Fruit fly (Drosophila melanogaster) whole organism, prepupa: ENCODE measurements around the gene CG43672.

Experiments used
- Blimp-1 ChIP-seq: fragments of 200-800 bp; sonication (Bioruptor generic); optimal IDR thresholded peaks from 3 replicates; lab custom pipeline; 2017; ENCODE audit warnings: missing biosample characterization, missing genetic modification characterization, mild to moderate bottlenecking, moderate library complexity, missing genetic modification reagents
- CG10631 ChIP-seq: fragments of 200-800 bp; sonication (Bioruptor generic); optimal IDR thresholded peaks from 2 replicates; lab custom pipeline; 2016; ENCODE audit warnings: missing biosample characterization, missing genetic modification characterization
- CG10669 ChIP-seq: fragments of 200-800 bp; sonication (Bioruptor generic); optimal IDR thresholded peaks from 3 replicates; lab custom pipeline; 2018; ENCODE audit warnings: missing biosample characterization, mild to moderate bottlenecking, missing genetic modification characterization, moderate library complexity
- CG11294 ChIP-seq: fragments of 200-800 bp; sonication (Bioruptor generic); IDR thresholded peaks from 2 replicates; pipeline ENCODE4 v1.3.6; 2022; ENCODE audit warnings: missing biosample characterization, missing genetic modification characterization
- CG11762 ChIP-seq: fragments of 200-800 bp; sonication (Bioruptor generic); optimal IDR thresholded peaks from 3 replicates; lab custom pipeline; 2016; ENCODE audit warnings: missing biosample characterization, missing genetic modification characterization; ENCODE audit not compliant: insufficient read depth
- CG15336 ChIP-seq: fragments of 200-800 bp; sonication (Bioruptor generic); IDR thresholded peaks from 2 replicates; pipeline ENCODE4 v1.3.6; 2022; ENCODE audit warnings: missing biosample characterization, missing genetic modification characterization
- CG1621 ChIP-seq: fragments of 200-800 bp; sonication (Bioruptor generic); optimal IDR thresholded peaks from 3 replicates; lab custom pipeline; 2018; ENCODE audit warnings: missing biosample characterization, mild to moderate bottlenecking, missing genetic modification characterization
- CG3032 ChIP-seq: fragments of 200-800 bp; optimal IDR thresholded peaks from 2 replicates; lab custom pipeline; 2019; ENCODE audit warnings: missing biosample characterization, mild to moderate bottlenecking, missing genetic modification characterization, moderate library complexity
- CG31627 ChIP-seq: fragments of 200-800 bp; sonication (Bioruptor generic); optimal IDR thresholded peaks from 3 replicates; lab custom pipeline; 2016; ENCODE audit warnings: missing biosample characterization, missing genetic modification characterization
- CG32006 ChIP-seq: fragments of 200-800 bp; sonication (Bioruptor generic); optimal IDR thresholded peaks from 3 replicates; lab custom pipeline; 2017; ENCODE audit warnings: missing biosample characterization, mild to moderate bottlenecking, missing genetic modification characterization
- CG34406 ChIP-seq: fragments of 200-800 bp; sonication (Bioruptor generic); optimal IDR thresholded peaks from 3 replicates; lab custom pipeline; 2016; ENCODE audit warnings: missing biosample characterization, missing genetic modification characterization
- CG6163 ChIP-seq: fragments of 200-800 bp; sonication (Bioruptor generic); IDR thresholded peaks from 3 replicates; pipeline ENCODE4 v1.3.6; 2022; ENCODE audit warnings: missing biosample characterization, missing genetic modification characterization
- CG6808 ChIP-seq: fragments of 200-800 bp; sonication (Bioruptor generic); optimal IDR thresholded peaks from 3 replicates; lab custom pipeline; 2017; ENCODE audit warnings: missing biosample characterization, missing genetic modification characterization, mild to moderate bottlenecking, moderate library complexity, missing genetic modification reagents
- CG7368 ChIP-seq: fragments of 200-800 bp; sonication (Bioruptor generic); optimal IDR thresholded peaks from 3 replicates; lab custom pipeline; 2016; ENCODE audit warnings: missing biosample characterization, missing genetic modification characterization
- CG8119 ChIP-seq: fragments of 200-800 bp; sonication (Bioruptor generic); IDR thresholded peaks from 3 replicates; pipeline ENCODE4 v1.3.6; 2022; ENCODE audit warnings: missing biosample characterization, missing genetic modification characterization
- CG9139 ChIP-seq: fragments of 200-800 bp; sonication (Bioruptor generic); optimal IDR thresholded peaks from 3 replicates; lab custom pipeline; 2017; ENCODE audit warnings: missing biosample characterization, mild to moderate bottlenecking, missing genetic modification characterization
- Eip78C ChIP-seq: fragments of 200-800 bp; sonication (Bioruptor generic); peaks from one replicate; lab custom pipeline; 2016; ENCODE audit warnings: missing biosample characterization, missing genetic modification characterization
- Eip93F ChIP-seq: fragments of 200-800 bp; sonication (Bioruptor generic); optimal IDR thresholded peaks from 2 replicates; lab custom pipeline; 2016; ENCODE audit warnings: missing biosample characterization, mild to moderate bottlenecking, missing genetic modification characterization
- Ets21C ChIP-seq: fragments of 200-800 bp; sonication (Bioruptor generic); optimal IDR thresholded peaks from 3 replicates; lab custom pipeline; 2016; ENCODE audit warnings: missing biosample characterization, missing genetic modification characterization
- Ets96B ChIP-seq: fragments of 200-800 bp; optimal IDR thresholded peaks from 2 replicates; lab custom pipeline; 2019; ENCODE audit warnings: missing biosample characterization, mild to moderate bottlenecking, missing genetic modification characterization, moderate library complexity
- Gug ChIP-seq: fragments of 200-800 bp; sonication (Bioruptor generic); IDR thresholded peaks from 2 replicates; pipeline ENCODE4 v1.3.6; 2022; ENCODE audit warnings: missing biosample characterization, missing genetic modification characterization
- Hr38 ChIP-seq: sonication (Bioruptor generic); optimal IDR thresholded peaks from 2 replicates; lab custom pipeline; 2016; ENCODE audit warnings: missing biosample characterization, missing genetic modification characterization
- Hr4 ChIP-seq: fragments of 200-800 bp; sonication (Bioruptor generic); optimal IDR thresholded peaks from 3 replicates; lab custom pipeline; 2016; ENCODE audit warnings: missing biosample characterization, missing genetic modification characterization
- Lpt ChIP-seq: fragments of 200-800 bp; sonication (Bioruptor generic); optimal IDR thresholded peaks from 3 replicates; lab custom pipeline; 2016; ENCODE audit warnings: missing biosample characterization, missing genetic modification characterization
- Met ChIP-seq: fragments of 200-800 bp; sonication (Bioruptor generic); optimal IDR thresholded peaks from 3 replicates; lab custom pipeline; 2016; ENCODE audit warnings: missing biosample characterization, missing genetic modification characterization
- Smox ChIP-seq: fragments of 200-800 bp; sonication (Bioruptor generic); optimal IDR thresholded peaks from 3 replicates; lab custom pipeline; 2016; ENCODE audit warnings: missing biosample characterization, missing genetic modification characterization
- Sox102F ChIP-seq: fragments of 200-800 bp; sonication (Bioruptor generic); optimal IDR thresholded peaks from 2 replicates; lab custom pipeline; 2016; ENCODE audit warnings: missing biosample characterization, mild to moderate bottlenecking, missing genetic modification characterization
- Sox14 ChIP-seq: fragments of 200-800 bp; sonication (Bioruptor generic); optimal IDR thresholded peaks from 3 replicates; lab custom pipeline; 2016; ENCODE audit warnings: missing biosample characterization, missing genetic modification characterization
- Sox15 ChIP-seq: fragments of 200-800 bp; sonication (Bioruptor generic); optimal IDR thresholded peaks from 3 replicates; lab custom pipeline; 2016; ENCODE audit warnings: missing biosample characterization, missing genetic modification characterization
- achi ChIP-seq: fragments of 200-800 bp; sonication (Bioruptor generic); optimal IDR thresholded peaks from 3 replicates; lab custom pipeline; 2016; ENCODE audit warnings: missing biosample characterization, missing genetic modification characterization
- acj6 ChIP-seq: fragments of 200-800 bp; sonication (Bioruptor generic); optimal IDR thresholded peaks from 3 replicates; lab custom pipeline; 2016; ENCODE audit warnings: missing biosample characterization, missing genetic modification characterization
- cyc ChIP-seq: fragments of 200-800 bp; sonication (Bioruptor generic); optimal IDR thresholded peaks from 3 replicates; lab custom pipeline; 2016; ENCODE audit warnings: missing biosample characterization, missing genetic modification characterization
- dac ChIP-seq: fragments of 200-800 bp; sonication (Bioruptor generic); optimal IDR thresholded peaks from 2 replicates; lab custom pipeline; 2017; ENCODE audit warnings: missing biosample characterization, mild to moderate bottlenecking, missing genetic modification characterization
- dsx ChIP-seq: fragments of 200-800 bp; optimal IDR thresholded peaks from 3 replicates; lab custom pipeline; 2019; ENCODE audit warnings: missing biosample characterization, mild to moderate bottlenecking, missing genetic modification characterization, moderate library complexity; ENCODE audit not compliant: poor library complexity, severe bottlenecking
- eg ChIP-seq: fragments of 200-800 bp; sonication (Bioruptor generic); IDR thresholded peaks from 3 replicates; pipeline ENCODE4 v1.3.6; 2022; ENCODE audit warnings: missing biosample characterization, missing genetic modification characterization
- esn ChIP-seq: fragments of 200-800 bp; sonication (Bioruptor generic); optimal IDR thresholded peaks from 2 replicates; lab custom pipeline; 2016; ENCODE audit warnings: missing biosample characterization, mild to moderate bottlenecking, missing genetic modification characterization, moderate library complexity
- fd85E ChIP-seq: fragments of 200-800 bp; sonication (Bioruptor generic); optimal IDR thresholded peaks from 3 replicates; lab custom pipeline; 2016; ENCODE audit warnings: missing biosample characterization, missing genetic modification characterization
- lz ChIP-seq: fragments of 200-800 bp; sonication (Bioruptor generic); optimal IDR thresholded peaks from 3 replicates; lab custom pipeline; 2016; ENCODE audit warnings: missing biosample characterization, missing genetic modification characterization
- net ChIP-seq: fragments of 200-800 bp; sonication (Bioruptor generic); optimal IDR thresholded peaks from 3 replicates; lab custom pipeline; 2016; ENCODE audit warnings: missing biosample characterization, missing genetic modification characterization
- pdm3 ChIP-seq: fragments of 200-800 bp; sonication (Bioruptor generic); optimal IDR thresholded peaks from 3 replicates; lab custom pipeline; 2016; ENCODE audit warnings: missing biosample characterization, missing genetic modification characterization
- salr ChIP-seq, 2 experiments: fragments of 200-800 bp; sonication (Bioruptor generic); optimal IDR thresholded peaks; 3 replicates each; lab custom pipeline; 2016 to 2018; ENCODE audit warnings: missing biosample characterization in 2 of 2, missing genetic modification characterization in 2 of 2, mild to moderate bottlenecking in 1 of 2
- ss ChIP-seq, 2 experiments: fragments of 200-800 bp; sonication (Bioruptor generic); optimal IDR thresholded peaks; 2 replicates in 1 of 2; 3 replicates in 1 of 2; lab custom pipeline; 2017 to 2018; ENCODE audit warnings: mild to moderate bottlenecking in 2 of 2, missing biosample characterization in 2 of 2, missing genetic modification characterization in 2 of 2, moderate library complexity in 1 of 2

The CG43672 gene

dm6 chrX:15772663-15773062, at the start of gene CG43672:
TSS of gene CG43672 (plus strand) at chrX:15772963.
- no peak for TF ChIP-seq CG6808 (GFP tag; lab: Kevin White, UChicago)
- TF ChIP-seq Gug, result no peak
- no peak for TF ChIP-seq CG10631 (GFP tag; lab: Kevin White, UChicago)
- TF ChIP-seq Eip78C (GFP tag; lab: Kevin White, UChicago), result no peak
- no peak for TF ChIP-seq Met
- no peak for TF ChIP-seq Lpt (GFP tag; lab: Kevin White, UChicago)
- TF ChIP-seq Sox102F (GFP tag; lab: Kevin White, UChicago), result no peak
- no peak for TF ChIP-seq Sox14 (GFP tag; lab: Kevin White, UChicago)
- TF ChIP-seq Hr4, result no peak
- TF ChIP-seq Eip93F, result no peak
- no peak for TF ChIP-seq dsx
- no peak for TF ChIP-seq CG15336
- no peak for TF ChIP-seq ss (GFP tag; optimal IDR thresholded peaks at IDR 0.05; lab: Kevin White, UChicago)
- TF ChIP-seq lz, result no peak
- no peak for TF ChIP-seq Ets96B (tag; lab: Kevin White, UChicago)
- TF ChIP-seq CG10669 (GFP tag; lab: Kevin White, UChicago), result no peak
- no peak for TF ChIP-seq Sox15 (GFP tag; lab: Kevin White, UChicago)
- TF ChIP-seq esn (GFP tag; lab: Kevin White, UChicago), result no peak

- no peak for TF ChIP-seq CG6808 (GFP tag; lab: Kevin White, UChicago)
- no peak for TF ChIP-seq CG10669 (GFP tag; lab: Kevin White, UChicago)
- no peak for TF ChIP-seq Sox15 (GFP tag; lab: Kevin White, UChicago)
- TF ChIP-seq Hr38, result no peak
- no peak for TF ChIP-seq cyc (GFP tag; lab: Kevin White, UChicago)
- TF ChIP-seq CG31627 (GFP tag; lab: Kevin White, UChicago), result no peak
- TF ChIP-seq Eip93F, result no peak
- no peak for TF ChIP-seq CG6163 (GFP tag; lab: Robert Waterston, UW)
- no peak for TF ChIP-seq Blimp-1 (GFP tag; lab: Kevin White, UChicago)
- no peak for TF ChIP-seq CG15336
- TF ChIP-seq CG11294 (GFP tag; lab: Robert Waterston, UW), result no peak
- no peak for TF ChIP-seq Sox102F (GFP tag; lab: Kevin White, UChicago)
- no peak for TF ChIP-seq fd85E (GFP tag; lab: Kevin White, UChicago)
These were observed 40.8 kb upstream of the CG43672 start, which contains the start of gene CG8191 for dm6 chrX:15731968-15732367. TSS of gene CG8191 (plus strand) at chrX:15732178.

- TF ChIP-seq CG7368 (GFP tag; lab: Kevin White, UChicago) (no peak), lz (no peak), CG1621 (tag; lab: Kevin White, UChicago) (no peak), eg (GFP tag; lab: Robert Waterston, UW) (peak; percentile 72), CG6163 (GFP tag; lab: Robert Waterston, UW) (peak; percentile 47; the same call in 1 of the 3 replicates), CG15336 (peak; percentile 60), Lpt (GFP tag; lab: Kevin White, UChicago) (no peak), acj6 (GFP tag; lab: Kevin White, UChicago) (no peak), CG8119 (GFP tag; lab: Robert Waterston, UW) (peak; percentile 26; the same call in 1 of the 3 replicates), ss (GFP tag; optimal IDR thresholded peaks at IDR 0.05; lab: Kevin White, UChicago) (no peak), esn (GFP tag; lab: Kevin White, UChicago) (no peak), CG11762 (GFP tag; lab: Kevin White, UChicago) (no peak), Eip78C (GFP tag; lab: Kevin White, UChicago) (peak; percentile 32), dac (GFP tag; lab: Kevin White, UChicago) (no peak), salr (GFP tag; optimal IDR thresholded peaks at IDR 0.05; lab: Kevin White, UChicago) (no peak)
- TF ChIP-seq, all 60 proteins: peak for 5
These were observed 39.4 kb upstream of the CG43672 start for dm6 chrX:15733192-15733892.

- TF ChIP-seq Blimp-1 (GFP tag; lab: Kevin White, UChicago) (no peak), Ets96B (tag; lab: Kevin White, UChicago) (peak; percentile 41), CG3032 (tag; lab: Kevin White, UChicago) (peak; percentile 62), CG6808 (GFP tag; lab: Kevin White, UChicago) (no peak), Sox14 (GFP tag; lab: Kevin White, UChicago) (peak; percentile 18), Hr4 (peak; percentile 25), CG31627 (GFP tag; lab: Kevin White, UChicago) (peak; percentile 69), achi (peak; percentile 50), CG15336 (no peak), Ets21C (GFP tag; lab: Kevin White, UChicago) (peak; percentile 45), Sox15 (GFP tag; lab: Kevin White, UChicago) (peak; percentile 8), Met (peak; percentile 64), CG34406 (no peak), pdm3 (GFP tag; lab: Kevin White, UChicago) (peak; percentile 57), Hr38 (no peak), net (GFP tag; lab: Kevin White, UChicago) (no peak), ss (GFP tag; optimal IDR thresholded peaks at IDR 0.05; lab: Kevin White, UChicago) (no peak), Smox (GFP tag; lab: Kevin White, UChicago) (peak; percentile 36), CG9139 (no peak), CG1621 (tag; lab: Kevin White, UChicago) (no peak), CG32006 (peak; percentile 29)
These were observed 38.8 kb upstream of the CG43672 start, which contains the start of the genes CG12379 and MagR for dm6 chrX:15733995-15734394. TSS of gene CG12379 (minus strand) at chrX:15733996. TSS of gene MagR (plus strand) at chrX:15734270.
